Fruit fly (Drosophila melanogaster) whole organism, embryonic: ENCODE measurements around the gene CG10301.

Experiments used
- Adf1 ChIP-seq: fragments of 200-800 bp; sonication (Bioruptor generic); IDR thresholded peaks from 2 replicates; pipeline ENCODE4 v1.3.6; 2022; ENCODE audit warnings: missing biosample characterization, missing genetic modification characterization
- C15 ChIP-seq: fragments of 200-800 bp; sonication (Bioruptor generic); IDR thresholded peaks from 3 replicates; pipeline ENCODE4 v1.3.6; 2022; ENCODE audit warnings: missing biosample characterization, missing genetic modification characterization
- CG11093 ChIP-seq: fragments of 200-800 bp; sonication (Bioruptor generic); IDR thresholded peaks from 3 replicates; pipeline ENCODE4 v1.3.6; 2022; ENCODE audit warnings: missing biosample characterization, missing genetic modification characterization
- CG11398 ChIP-seq: fragments of 200-800 bp; sonication (Bioruptor generic); optimal IDR thresholded peaks from 2 replicates; lab custom pipeline; 2016; ENCODE audit warnings: missing biosample characterization, missing genetic modification characterization
- CG12219 ChIP-seq: fragments of 200-800 bp; sonication (Bioruptor generic); optimal IDR thresholded peaks from 3 replicates; lab custom pipeline; 2018; ENCODE audit warnings: missing biosample characterization, mild to moderate bottlenecking, missing genetic modification characterization
- CG14710 ChIP-seq: fragments of 200-800 bp; sonication (Bioruptor generic); optimal IDR thresholded peaks from 3 replicates; lab custom pipeline; 2019; ENCODE audit warnings: missing biosample characterization, mild to moderate bottlenecking, missing genetic modification characterization, moderate library complexity
- CG15514 ChIP-seq: fragments of 200-800 bp; sonication (Bioruptor generic); optimal IDR thresholded peaks from 3 replicates; lab custom pipeline; 2017; ENCODE audit warnings: missing biosample characterization, missing genetic modification characterization, mild to moderate bottlenecking, moderate library complexity, missing genetic modification reagents
- CG16813 ChIP-seq: fragments of 200-800 bp; sonication (Bioruptor generic); IDR thresholded peaks from 3 replicates; pipeline ENCODE4 v1.3.6; 2022; ENCODE audit warnings: missing biosample characterization, missing genetic modification characterization; ENCODE audit not compliant: partially characterized antibody
- CG16863 ChIP-seq: fragments of 200-800 bp; sonication (Bioruptor generic); optimal IDR thresholded peaks from 3 replicates; lab custom pipeline; 2016; ENCODE audit warnings: missing biosample characterization, missing genetic modification characterization
- CG17328 ChIP-seq: fragments of 200-800 bp; sonication (Bioruptor generic); IDR thresholded peaks from 2 replicates; pipeline ENCODE4 v1.3.6; 2022; ENCODE audit warnings: missing biosample characterization, missing genetic modification characterization
- CG17359 ChIP-seq: fragments of 200-800 bp; sonication (Bioruptor generic); optimal IDR thresholded peaks from 3 replicates; lab custom pipeline; 2018; ENCODE audit warnings: missing biosample characterization, mild to moderate bottlenecking, missing genetic modification characterization, moderate library complexity
- CG17361 ChIP-seq: fragments of 200-800 bp; sonication (Bioruptor generic); IDR thresholded peaks from 3 replicates; pipeline ENCODE4 v1.3.6; 2022; ENCODE audit warnings: missing biosample characterization, missing genetic modification characterization
- CG2120 ChIP-seq: fragments of 200-800 bp; sonication (Bioruptor generic); optimal IDR thresholded peaks from 3 replicates; lab custom pipeline; 2016; ENCODE audit warnings: missing biosample characterization, missing genetic modification characterization
- CG2889 ChIP-seq: fragments of 200-800 bp; sonication (Bioruptor generic); IDR thresholded peaks from 3 replicates; pipeline ENCODE4 v1.3.6; 2022; ENCODE audit warnings: missing biosample characterization, missing genetic modification characterization
- CG34422 ChIP-seq: fragments of 200-800 bp; sonication (Bioruptor generic); IDR thresholded peaks from 3 replicates; pipeline ENCODE4 v1.3.6; 2022; ENCODE audit warnings: missing biosample characterization, missing genetic modification characterization
- CG3847 ChIP-seq: fragments of 200-800 bp; sonication (Bioruptor generic); IDR thresholded peaks from 2 replicates; pipeline ENCODE4 v1.3.6; 2022; ENCODE audit warnings: missing biosample characterization, missing genetic modification characterization
- CG4282 ChIP-seq: fragments of 200-800 bp; sonication (Bioruptor generic); optimal IDR thresholded peaks from 2 replicates; lab custom pipeline; 2016; ENCODE audit warnings: missing biosample characterization, missing genetic modification characterization
- CG4820 ChIP-seq: fragments of 200-800 bp; sonication (Bioruptor generic); optimal IDR thresholded peaks from 3 replicates; lab custom pipeline; 2016; ENCODE audit warnings: missing biosample characterization, missing genetic modification characterization
- CG6175 ChIP-seq: fragments of 200-800 bp; sonication (Bioruptor generic); IDR thresholded peaks from 3 replicates; pipeline ENCODE4 v1.3.6; 2022; ENCODE audit warnings: missing biosample characterization, missing genetic modification characterization
- CG6765 ChIP-seq: fragments of 200-800 bp; sonication (Bioruptor generic); optimal IDR thresholded peaks from 3 replicates; lab custom pipeline; 2017; ENCODE audit warnings: missing biosample characterization, mild to moderate bottlenecking, missing genetic modification characterization
- CG9609 ChIP-seq: fragments of 200-800 bp; sonication (Bioruptor generic); optimal IDR thresholded peaks from 3 replicates; lab custom pipeline; 2016; ENCODE audit warnings: missing biosample characterization, missing genetic modification characterization
- CG9876 ChIP-seq: fragments of 200-800 bp; sonication (Bioruptor generic); optimal IDR thresholded peaks from 2 replicates; lab custom pipeline; 2016; ENCODE audit warnings: missing biosample characterization, missing genetic modification characterization
- Dp ChIP-seq: fragments of 200-800 bp; sonication (Bioruptor generic); optimal IDR thresholded peaks from 2 replicates; lab custom pipeline; 2018; ENCODE audit warnings: missing biosample characterization, mild to moderate bottlenecking, missing genetic modification characterization, moderate library complexity
- E2f2 ChIP-seq: fragments of 200-800 bp; sonication (Bioruptor generic); IDR thresholded peaks from 2 replicates; pipeline ENCODE4 v1.3.6; 2022; ENCODE audit warnings: missing biosample characterization, missing genetic modification characterization
- GATAe ChIP-seq: fragments of 200-800 bp; sonication (Bioruptor generic); conservative IDR thresholded peaks from 2 replicates; pipeline ENCODE4 v1.3.6; 2022; ENCODE audit warnings: missing biosample characterization, missing genetic modification characterization
- HLH4C ChIP-seq: fragments of 200-800 bp; sonication (Bioruptor generic); IDR thresholded peaks from 3 replicates; pipeline ENCODE4 v1.3.6; 2022; ENCODE audit warnings: missing biosample characterization, missing genetic modification characterization; ENCODE audit not compliant: partially characterized antibody
- HLH54F ChIP-seq: fragments of 200-800 bp; sonication (Bioruptor generic); optimal IDR thresholded peaks from 3 replicates; lab custom pipeline; 2016; ENCODE audit warnings: missing biosample characterization, missing genetic modification characterization
- Hey ChIP-seq: fragments of 200-800 bp; sonication (Bioruptor generic); optimal IDR thresholded peaks from 3 replicates; lab custom pipeline; 2018; ENCODE audit warnings: missing biosample characterization, mild to moderate bottlenecking, missing genetic modification characterization
- Hsf ChIP-seq: fragments of 200-800 bp; sonication (Bioruptor generic); optimal IDR thresholded peaks from 3 replicates; lab custom pipeline; 2016; ENCODE audit warnings: missing biosample characterization, missing genetic modification characterization
- Poxn ChIP-seq: fragments of 200-800 bp; sonication (Bioruptor generic); IDR thresholded peaks from 2 replicates; pipeline ENCODE4 v1.3.6; 2022; ENCODE audit warnings: missing biosample characterization, missing genetic modification characterization
- Xbp1 ChIP-seq: fragments of 200-800 bp; sonication (Bioruptor generic); optimal IDR thresholded peaks from 3 replicates; lab custom pipeline; 2016; ENCODE audit warnings: missing biosample characterization, mild to moderate bottlenecking, missing genetic modification characterization
- ac ChIP-seq: fragments of 200-800 bp; sonication (Bioruptor generic); optimal IDR thresholded peaks from 3 replicates; lab custom pipeline; 2017; ENCODE audit warnings: missing biosample characterization, mild to moderate bottlenecking, missing genetic modification characterization
- ap ChIP-seq: fragments of 200-800 bp; sonication (Bioruptor generic); IDR thresholded peaks from 2 replicates; pipeline ENCODE4 v1.3.6; 2022; ENCODE audit warnings: missing biosample characterization, missing genetic modification characterization
- corto ChIP-seq: fragments of 200-800 bp; sonication (Bioruptor generic); optimal IDR thresholded peaks from 2 replicates; lab custom pipeline; 2016; ENCODE audit warnings: missing biosample characterization, mild to moderate bottlenecking, missing genetic modification characterization, moderate library complexity
- crol ChIP-seq: fragments of 200-800 bp; sonication (Bioruptor generic); IDR thresholded peaks from 2 replicates; pipeline ENCODE4 v1.3.6; 2022; ENCODE audit warnings: missing biosample characterization, missing genetic modification characterization
- en ChIP-seq: fragments of 200-800 bp; sonication (Bioruptor generic); optimal IDR thresholded peaks from 2 replicates; lab custom pipeline; 2016; ENCODE audit warnings: missing biosample characterization, missing genetic modification characterization
- eyg ChIP-seq: fragments of 200-800 bp; sonication (Bioruptor generic); optimal IDR thresholded peaks from 3 replicates; lab custom pipeline; 2016; ENCODE audit warnings: missing biosample characterization, missing genetic modification characterization
- gem ChIP-seq: fragments of 200-800 bp; sonication (Bioruptor generic); optimal IDR thresholded peaks from 2 replicates; lab custom pipeline; 2019; ENCODE audit warnings: missing biosample characterization, mild to moderate bottlenecking, missing genetic modification characterization, moderate library complexity
- grn ChIP-seq: fragments of 200-800 bp; sonication (Bioruptor generic); optimal IDR thresholded peaks from 3 replicates; lab custom pipeline; 2017; ENCODE audit warnings: missing biosample characterization, missing genetic modification characterization
- jing ChIP-seq: fragments of 200-800 bp; sonication (Bioruptor generic); optimal IDR thresholded peaks from 2 replicates; lab custom pipeline; 2018; ENCODE audit warnings: missing biosample characterization, mild to moderate bottlenecking, missing genetic modification characterization
- nerfin-1 ChIP-seq: fragments of 200-800 bp; sonication (Bioruptor generic); optimal IDR thresholded peaks from 3 replicates; lab custom pipeline; 2019; ENCODE audit warnings: missing biosample characterization, mild to moderate bottlenecking, missing genetic modification characterization, moderate library complexity
- prd ChIP-seq, 3 experiments: fragments of >200 bp in 2 of 3; fragments of 200-800 bp in 1 of 3; sonication (Bioruptor generic) in 1 of 3; optimal IDR thresholded peaks in 2 of 3; IDR thresholded peaks in 1 of 3; 2 replicates in 2 of 3; 3 replicates in 1 of 3; pipeline versions ENCODE4 v1.3.6 to Lab custom; 2017 to 2022; ENCODE audit warnings: missing biosample characterization in 1 of 3, missing genetic modification characterization in 1 of 3
- psq ChIP-seq: fragments of 200-800 bp; sonication (Bioruptor generic); optimal IDR thresholded peaks from 2 replicates; lab custom pipeline; 2017; ENCODE audit warnings: missing biosample characterization, missing genetic modification characterization
- sisA ChIP-seq: fragments of 200-800 bp; sonication (Bioruptor generic); IDR thresholded peaks from 2 replicates; pipeline ENCODE4 v1.3.6; 2022; ENCODE audit warnings: missing biosample characterization, missing genetic modification characterization
- ssp ChIP-seq: fragments of 200-800 bp; sonication (Bioruptor generic); IDR thresholded peaks from 2 replicates; pipeline ENCODE4 v1.3.6; 2022; ENCODE audit warnings: missing biosample characterization, missing genetic modification characterization
- tgo ChIP-seq: fragments of 200-800 bp; sonication (Bioruptor generic); IDR thresholded peaks from 3 replicates; pipeline ENCODE4 v1.3.6; 2022; ENCODE audit warnings: missing biosample characterization, missing genetic modification characterization
- ttk ChIP-seq: fragments of 200-800 bp; sonication (Bioruptor generic); IDR thresholded peaks from 2 replicates; pipeline ENCODE4 v2.1.2; 2022; ENCODE audit warnings: missing biosample characterization, missing genetic modification characterization
- wdn ChIP-seq: fragments of 200-800 bp; sonication (Bioruptor generic); IDR thresholded peaks from 2 replicates; pipeline ENCODE4 v1.3.6; 2022; ENCODE audit warnings: missing biosample characterization, missing genetic modification characterization

CG10301 gene

DNA sequence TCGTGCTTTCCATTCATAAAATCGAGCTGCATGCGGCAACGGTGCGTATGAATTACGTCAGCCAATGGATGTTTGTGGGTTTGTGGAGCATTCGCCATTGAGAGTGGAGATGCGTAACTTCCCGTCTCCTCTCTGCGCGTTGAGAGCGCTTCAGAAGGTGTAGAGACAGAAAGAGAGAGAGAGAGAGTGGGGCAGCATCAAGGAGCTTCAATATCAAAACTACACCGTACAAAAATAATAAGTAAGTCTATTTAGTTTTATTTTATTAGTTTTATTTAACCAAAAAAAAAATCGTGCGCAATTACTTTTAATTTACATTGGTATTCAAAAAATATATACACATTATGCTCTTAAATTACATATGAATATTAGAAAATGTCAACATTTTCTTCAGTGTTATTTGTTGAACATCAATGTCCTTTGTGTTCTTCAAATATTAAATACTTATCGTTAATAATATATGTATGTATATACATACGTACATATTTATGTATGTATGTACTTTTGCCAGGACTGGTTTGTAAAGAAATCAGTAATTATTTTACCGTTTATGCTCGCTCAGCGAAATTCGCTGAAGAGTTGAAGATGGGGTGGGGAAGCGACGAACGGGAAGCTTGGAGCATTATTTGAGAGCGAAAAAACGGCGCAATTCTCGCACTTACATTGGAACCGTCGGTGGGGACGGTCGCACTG is 12.9 kb downstream of the CG10301 start, which contains the start of gene CG10365 (continued):
- TF ChIP-seq CG3847 (GFP tag; lab: Robert Waterston, UW) (peak; percentile 81), CG9876 (no peak), CG15514 (GFP tag; lab: Kevin White, UChicago) (peak; percentile 21), CG17361 (GFP tag; lab: Robert Waterston, UW) (peak; percentile 92), Dp (GFP tag; lab: Kevin White, UChicago) (no peak), CG34422 (GFP tag; lab: Robert Waterston, UW) (peak; percentile 76)

DNA sequence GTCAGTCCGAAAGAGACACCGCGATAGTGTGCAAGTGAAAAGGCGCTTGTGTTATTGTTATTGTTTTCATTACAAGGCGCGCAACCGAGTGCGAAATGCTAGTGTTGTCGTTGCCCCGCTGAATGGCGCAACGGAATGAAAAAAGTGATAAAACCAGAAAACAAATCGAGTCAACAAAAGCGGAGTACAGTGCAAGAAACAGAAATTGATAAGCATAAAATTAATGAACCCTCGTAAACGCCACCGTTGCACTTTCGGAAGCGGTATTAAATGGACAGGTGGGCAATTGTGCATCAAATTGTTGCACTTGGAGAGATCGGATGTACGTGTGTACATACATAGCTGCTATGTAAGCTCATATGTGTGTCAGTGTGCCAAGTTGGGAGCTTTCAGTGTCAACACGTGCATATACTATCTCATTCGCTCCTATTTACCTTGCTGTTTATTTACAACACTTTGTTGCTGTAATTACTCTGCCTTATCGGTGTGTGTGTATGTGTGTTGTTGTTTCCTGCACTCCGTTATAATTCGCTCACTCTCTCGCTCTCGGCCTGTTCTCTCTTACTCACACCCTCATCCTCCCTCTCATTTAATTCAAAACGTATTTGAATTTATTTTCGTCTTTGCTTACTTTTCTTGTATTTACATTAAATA is 13.6 kb downstream of the CG10301 start:
- TF ChIP-seq corto (GFP tag; lab: Kevin White, UChicago) (no peak), CG4820 (no peak), psq (GFP tag; lab: Kevin White, UChicago) (no peak), tgo (GFP tag; lab: Robert Waterston, UW) (peak; percentile 50; the same call in 2 of the 3 replicates), jing (GFP tag; lab: Kevin White, UChicago) (no peak), CG16813 (GFP tag; lab: Robert Waterston, UW) (no peak), HLH4C (GFP tag; lab: Robert Waterston, UW) (no peak), Poxn (GFP tag; lab: Robert Waterston, UW) (no peak), CG9609 (no peak), grn (GFP tag; lab: Kevin White, UChicago) (peak; percentile 71), CG11093 (GFP tag; lab: Robert Waterston, UW) (no peak), Xbp1 (GFP tag; lab: Kevin White, UChicago) (no peak), GATAe (GFP tag; lab: Robert Waterston, UW) (no peak), prd (optimal IDR thresholded peaks at IDR 0.05; lab: Kevin White, UChicago) (no peak), prd (GFP tag; IDR thresholded peaks at IDR 0.05; lab: Robert Waterston, UW) (peak; percentile 41; the same call in 1 of the 3 replicates), wdn (GFP tag; lab: Robert Waterston, UW) (no peak), CG6765 (peak; percentile 65), HLH54F (GFP tag; lab: Kevin White, UChicago) (no peak), CG17359 (peak; percentile 84), Hey (tag; lab: Kevin White, UChicago) (peak; percentile 47), ttk (GFP tag; lab: Robert Waterston, UW) (peak; percentile 36; the same call in 1 of the 2 replicates), C15 (no peak), Hsf (GFP tag; lab: Kevin White, UChicago) (no peak), ac (GFP tag; lab: Kevin White, UChicago) (no peak), ssp (GFP tag; lab: Robert Waterston, UW) (no peak), CG6175 (GFP tag; lab: Robert Waterston, UW) (no peak), CG4282 (GFP tag; lab: Kevin White, UChicago) (no peak), Adf1 (no peak), crol (GFP tag; lab: Robert Waterston, UW) (0 out of 2 replicates have a peak, but pooled peaks have one; percentile 3), CG14710 (peak; percentile 20), E2f2 (peak; percentile 36; the same call in 1 of the 2 replicates), CG12219 (GFP tag; lab: Kevin White, UChicago) (peak; percentile 14), gem (tag; lab: Kevin White, UChicago) (peak; percentile 48), en (GFP tag; lab: Kevin White, UChicago) (no peak), nerfin-1 (tag; lab: Kevin White, UChicago) (peak; percentile 54), CG17328 (GFP tag; lab: Robert Waterston, UW) (peak; percentile 38; the same call in 1 of the 2 replicates), eyg (GFP tag; lab: Kevin White, UChicago) (peak; percentile 75), sisA (GFP tag; lab: Robert Waterston, UW) (no peak), CG2889 (no peak), CG2120 (GFP tag; lab: Kevin White, UChicago) (no peak), CG11398 (peak; percentile 54), CG16863 (no peak), ap (GFP tag; lab: Robert Waterston, UW) (no peak)
